Worm (Caenorhabditis elegans) whole organism, early embryonic: ENCODE measurements around the gene otpl-6.

Experiments
- ama-1 ChIP-seq: fragments of 150-350 bp; optimal IDR thresholded peaks from 2 replicates; lab custom pipeline; 2014
- ceh-36 ChIP-seq: sonication (generic microtip); optimal IDR thresholded peaks from 2 replicates; lab custom pipeline; 2016; ENCODE audit warnings: missing genetic modification characterization, inconsistent platforms, missing compliant biosample characterization

ce11 chrV:8537031-8537430 is 11.2 kb downstream of the otpl-6 start, which contains the start of gene otpl-4:
- no peak for TF ChIP-seq ama-1 (lab: Kevin White, UChicago)
- no peak for TF ChIP-seq ceh-36 (tag; lab: Kevin White, UChicago)
